Worm (Caenorhabditis elegans) whole organism, young adult: ENCODE measurements around the gene snpc-1.1.

Experiments used
- B0035.1 ChIP-seq: sonication (generic microtip); optimal IDR thresholded peaks from 2 replicates; lab custom pipeline; 2016; ENCODE audit warnings: missing genetic modification characterization, mild to moderate bottlenecking, missing compliant biosample characterization, missing genotype, missing genetic modification reagents
- B0336.3 ChIP-seq: fragments of 200-800 bp; sonication (Bioruptor generic); IDR thresholded peaks from 2 replicates; pipeline ENCODE4 v1.3.6; 2022; ENCODE audit warnings: missing genetic modification characterization, missing compliant biosample characterization
- F23B12.7 ChIP-seq: sonication (generic microtip); optimal IDR thresholded peaks from 2 replicates; lab custom pipeline; 2017; ENCODE audit warnings: missing genetic modification characterization, mild to moderate bottlenecking, missing compliant biosample characterization, antibody characterized with exemption, moderate library complexity; ENCODE audit not compliant: insufficient read depth
- F37B4.10 ChIP-seq: fragments of 200-800 bp; sonication (Bioruptor generic); IDR thresholded peaks from 2 replicates; pipeline ENCODE4 v1.3.6; 2022; ENCODE audit warnings: missing genetic modification characterization, missing compliant biosample characterization
- F57C9.4 ChIP-seq: sonication (generic microtip); optimal IDR thresholded peaks from 2 replicates; lab custom pipeline; 2017; ENCODE audit warnings: mild to moderate bottlenecking, missing genetic modification characterization, missing compliant biosample characterization
- K12H6.12 ChIP-seq: fragments of 200-800 bp; sonication (Bioruptor generic); optimal IDR thresholded peaks from 2 replicates; lab custom pipeline; 2018; ENCODE audit warnings: mild to moderate bottlenecking, missing genetic modification characterization, missing compliant biosample characterization
- T26A5.8 ChIP-seq: sonication (generic microtip); optimal IDR thresholded peaks from 2 replicates; lab custom pipeline; 2016; ENCODE audit warnings: missing genetic modification characterization, missing compliant biosample characterization
- Y53F4B.3 ChIP-seq: fragments of 200-800 bp; sonication (Bioruptor generic); IDR thresholded peaks from 2 replicates; pipeline ENCODE4 v1.3.6; 2022; ENCODE audit warnings: missing genetic modification reagents, missing genetic modification characterization, missing compliant biosample characterization
- Y67H2A.10 ChIP-seq: fragments of 200-800 bp; sonication (Bioruptor generic); conservative IDR thresholded peaks from 2 replicates; pipeline ENCODE4 v1.3.6; 2022; ENCODE audit warnings: missing genetic modification reagents, missing genetic modification characterization, missing compliant biosample characterization
- Y95B8A.8 ChIP-seq: fragments of 200-800 bp; sonication (Bioruptor generic); IDR thresholded peaks from 2 replicates; pipeline ENCODE4 v1.3.6; 2022; ENCODE audit warnings: missing genetic modification reagents, missing genetic modification characterization, missing compliant biosample characterization
- akir-1 ChIP-seq: fragments of 200-800 bp; sonication (Bioruptor generic); optimal IDR thresholded peaks from 2 replicates; lab custom pipeline; 2018; ENCODE audit warnings: mild to moderate bottlenecking, missing genetic modification characterization, moderate library complexity, missing compliant biosample characterization
- ama-1 ChIP-seq, 3 experiments: fragments of 150-350 bp in 1 of 3; sonication (generic microtip) in 2 of 3; optimal IDR thresholded peaks; 2 replicates each; lab custom pipeline; 2014 to 2018; ENCODE audit warnings: missing biosample characterization in 2 of 3, missing genetic modification characterization in 2 of 3, missing genetic modification reagents in 2 of 3
- athp-1 ChIP-seq: sonication (generic microtip); optimal IDR thresholded peaks from 2 replicates; lab custom pipeline; 2017; ENCODE audit warnings: mild to moderate bottlenecking, missing genetic modification characterization, missing compliant biosample characterization
- attf-3 ChIP-seq: fragments of 200-800 bp; sonication (Bioruptor generic); conservative IDR thresholded peaks from 2 replicates; pipeline ENCODE4 v1.3.6; 2022; ENCODE audit warnings: missing genetic modification reagents, missing genetic modification characterization, missing compliant biosample characterization
- attf-6 ChIP-seq: fragments of 200-800 bp; sonication (Bioruptor generic); IDR thresholded peaks from 2 replicates; pipeline ENCODE4 v1.3.6; 2022; ENCODE audit warnings: missing genetic modification reagents, missing genetic modification characterization, missing compliant biosample characterization
- bed-1 ChIP-seq: fragments of 200-800 bp; sonication (Bioruptor generic); IDR thresholded peaks from 2 replicates; pipeline ENCODE4 v1.3.6; 2022; ENCODE audit warnings: missing genetic modification reagents, missing genetic modification characterization, missing compliant biosample characterization
- cebp-1 ChIP-seq, 2 experiments: fragments of 200-800 bp in 1 of 2; sonication (Bioruptor generic) in 1 of 2; sonication (generic microtip) in 1 of 2; IDR thresholded peaks in 1 of 2; optimal IDR thresholded peaks in 1 of 2; 2 replicates each; pipeline versions ENCODE4 v1.3.6 to Lab custom; 2017 to 2022; ENCODE audit warnings: missing compliant biosample characterization in 2 of 2, missing genetic modification characterization in 2 of 2, mild to moderate bottlenecking in 1 of 2, missing genetic modification reagents in 1 of 2, moderate library complexity in 1 of 2
- ceh-40 ChIP-seq: fragments of 200-800 bp; sonication (Bioruptor generic); IDR thresholded peaks from 2 replicates; pipeline ENCODE4 v1.3.6; 2022; ENCODE audit warnings: missing genetic modification characterization, missing compliant biosample characterization
- ceh-91 ChIP-seq: fragments of 200-800 bp; sonication (Bioruptor generic); IDR thresholded peaks from 2 replicates; pipeline ENCODE4 v1.3.6; 2022; ENCODE audit warnings: missing genetic modification reagents, missing genetic modification characterization, missing compliant biosample characterization
- chd-7 ChIP-seq: sonication (generic microtip); optimal IDR thresholded peaks from 2 replicates; lab custom pipeline; 2016; ENCODE audit warnings: mild to moderate bottlenecking, missing genetic modification characterization, moderate library complexity, missing compliant biosample characterization
- dpl-1 ChIP-seq: fragments of 150-350 bp; optimal IDR thresholded peaks from 2 replicates; lab custom pipeline; 2014; ENCODE audit warnings: missing biosample characterization, missing genetic modification reagents, missing genetic modification characterization
- efl-1 ChIP-seq: fragments of 150-350 bp; optimal IDR thresholded peaks from 2 replicates; lab custom pipeline; 2014; ENCODE audit warnings: missing biosample characterization, missing genetic modification reagents, missing genetic modification characterization
- egl-44 ChIP-seq: fragments of 200-800 bp; sonication (Bioruptor generic); IDR thresholded peaks from 2 replicates; pipeline ENCODE4 v1.3.6; 2022; ENCODE audit warnings: missing genetic modification reagents, missing genetic modification characterization, missing compliant biosample characterization
- egrh-3 ChIP-seq: fragments of 200-800 bp; sonication (Bioruptor generic); IDR thresholded peaks from 2 replicates; pipeline ENCODE4 v1.3.6; 2022; ENCODE audit warnings: missing genetic modification reagents, missing genetic modification characterization, missing compliant biosample characterization
- hrde-1 ChIP-seq: sonication (generic microtip); optimal IDR thresholded peaks from 2 replicates; lab custom pipeline; 2016; ENCODE audit warnings: missing genetic modification characterization, mild to moderate bottlenecking, missing compliant biosample characterization, moderate library complexity, missing genotype, missing genetic modification reagents, borderline replicate concordance
- let-607 ChIP-seq, 2 experiments: fragments of 200-800 bp in 1 of 2; sonication (Bioruptor generic) in 1 of 2; sonication (generic microtip) in 1 of 2; optimal IDR thresholded peaks; 2 replicates each; lab custom pipeline; 2016 to 2018; ENCODE audit warnings: mild to moderate bottlenecking in 2 of 2, missing compliant biosample characterization in 2 of 2, missing genetic modification characterization in 2 of 2, moderate library complexity in 2 of 2, missing genotype in 1 of 2
- lsl-1 ChIP-seq: fragments of 200-800 bp; sonication (Bioruptor generic); optimal IDR thresholded peaks from 2 replicates; lab custom pipeline; 2018; ENCODE audit warnings: mild to moderate bottlenecking, missing genetic modification characterization, moderate library complexity, missing compliant biosample characterization
- madf-6 ChIP-seq: fragments of 200-800 bp; sonication (Bioruptor generic); IDR thresholded peaks from 2 replicates; pipeline ENCODE4 v1.3.6; 2022; ENCODE audit warnings: missing genetic modification reagents, missing genetic modification characterization, missing compliant biosample characterization
- madf-8 ChIP-seq: fragments of 200-800 bp; sonication (Bioruptor generic); conservative IDR thresholded peaks from 2 replicates; pipeline ENCODE4 v1.3.6; 2022; ENCODE audit warnings: missing genetic modification reagents, missing genetic modification characterization, missing compliant biosample characterization
- mes-4 ChIP-seq: sonication (generic microtip); optimal IDR thresholded peaks from 2 replicates; lab custom pipeline; 2016; ENCODE audit warnings: missing genotype, missing genetic modification characterization, missing compliant biosample characterization
- nfyb-1 ChIP-seq: fragments of 200-800 bp; sonication (Bioruptor generic); IDR thresholded peaks from 2 replicates; pipeline ENCODE4 v1.3.6; 2022; ENCODE audit warnings: missing genetic modification reagents, missing genetic modification characterization, missing compliant biosample characterization
- nhr-90 ChIP-seq: sonication (generic microtip); optimal IDR thresholded peaks from 2 replicates; lab custom pipeline; 2016; ENCODE audit warnings: missing genotype, mild to moderate bottlenecking, missing genetic modification characterization, missing compliant biosample characterization
- repo-1 ChIP-seq: sonication (generic microtip); optimal IDR thresholded peaks from 2 replicates; lab custom pipeline; 2017; ENCODE audit warnings: mild to moderate bottlenecking, missing genetic modification characterization, missing compliant biosample characterization
- rpc-1 ChIP-seq, 2 experiments: fragments of 150-350 bp in 1 of 2; sonication (generic microtip) in 1 of 2; optimal IDR thresholded peaks; 2 replicates each; lab custom pipeline; 2014 to 2018; ENCODE audit warnings: missing biosample characterization in 1 of 2, missing genetic modification characterization in 1 of 2, missing genetic modification reagents in 1 of 2, missing genotype in 1 of 2
- snpc-1.1 ChIP-seq: sonication (generic microtip); optimal IDR thresholded peaks from 2 replicates; lab custom pipeline; 2017; ENCODE audit warnings: missing genetic modification characterization, mild to moderate bottlenecking, missing compliant biosample characterization, antibody characterized with exemption, moderate library complexity, missing genotype, missing genetic modification reagents; ENCODE audit not compliant: insufficient read depth
- snpc-1.3 ChIP-seq: sonication (generic microtip); optimal IDR thresholded peaks from 2 replicates; lab custom pipeline; 2017; ENCODE audit warnings: missing genetic modification characterization, mild to moderate bottlenecking, missing compliant biosample characterization, antibody characterized with exemption, moderate library complexity, missing genotype, missing genetic modification reagents; ENCODE audit not compliant: insufficient read depth
- tbx-9 ChIP-seq: sonication (generic microtip); optimal IDR thresholded peaks from 2 replicates; lab custom pipeline; 2016; ENCODE audit warnings: borderline replicate concordance, missing genetic modification characterization, inconsistent platforms, missing compliant biosample characterization
- xnd-1 ChIP-seq: sonication (generic microtip); optimal IDR thresholded peaks from 2 replicates; lab custom pipeline; 2016; ENCODE audit warnings: missing genotype, missing genetic modification reagents, missing genetic modification characterization, missing compliant biosample characterization
- zim-3 ChIP-seq: sonication (generic microtip); optimal IDR thresholded peaks from 2 replicates; lab custom pipeline; 2017; ENCODE audit warnings: mild to moderate bottlenecking, missing genetic modification characterization, moderate library complexity, missing compliant biosample characterization
- ztf-22 ChIP-seq: fragments of 200-800 bp; sonication (Bioruptor generic); optimal IDR thresholded peaks from 2 replicates; lab custom pipeline; 2018; ENCODE audit warnings: mild to moderate bottlenecking, missing genetic modification characterization, moderate library complexity, missing compliant biosample characterization
- ztf-3 ChIP-seq: fragments of 200-800 bp; sonication (Bioruptor generic); optimal IDR thresholded peaks from 2 replicates; lab custom pipeline; 2018; ENCODE audit warnings: mild to moderate bottlenecking, missing genetic modification characterization, missing compliant biosample characterization
- ztf-6 ChIP-seq: fragments of 200-800 bp; sonication (Bioruptor generic); IDR thresholded peaks from 2 replicates; pipeline ENCODE4 v1.3.6; 2022; ENCODE audit warnings: missing genetic modification reagents, missing genetic modification characterization, missing compliant biosample characterization

snpc-1.1 gene

ce11 chrII:7790324-7790898 lies 9.3 kb upstream of the snpc-1.1 start, which contains the start of gene srlf-1 (continued):
- TF ChIP-seq dpl-1 (GFP tag; lab: Kevin White, UChicago), result no peak
- no peak for TF ChIP-seq Y67H2A.10
- TF ChIP-seq B0336.3 (GFP tag; lab: Robert Waterston, UW), result no peak
- no peak for TF ChIP-seq F23B12.7
- no peak for TF ChIP-seq attf-3 (GFP tag; lab: Robert Waterston, UW)
- TF ChIP-seq athp-1 (tag; lab: Kevin White, UChicago), result no peak
- no peak for TF ChIP-seq ztf-3 (GFP tag; lab: Kevin White, UChicago)
- TF ChIP-seq akir-1, result no peak
- no peak for TF ChIP-seq K12H6.12
- TF ChIP-seq Y95B8A.8 (GFP tag; lab: Robert Waterston, UW), result no peak
- TF ChIP-seq mes-4 (tag; lab: Kevin White, UChicago), result no peak
- no peak for TF ChIP-seq ceh-91 (GFP tag; lab: Robert Waterston, UW)
- TF ChIP-seq hrde-1 (tag; lab: Kevin White, UChicago), result no peak
- no peak for TF ChIP-seq cebp-1 (GFP tag; IDR thresholded peaks at IDR 0.05; lab: Robert Waterston, UW)
- TF ChIP-seq cebp-1 (tag; optimal IDR thresholded peaks at IDR 0.05; lab: Kevin White, UChicago), result no peak
- TF ChIP-seq B0035.1 (tag; lab: Kevin White, UChicago), result no peak
- no peak for TF ChIP-seq nhr-90 (tag; lab: Kevin White, UChicago)
- TF ChIP-seq ama-1 (optimal IDR thresholded peaks at IDR 0.05; lab: Kevin White, UChicago), result peak; percentile 43
- no peak for TF ChIP-seq ama-1 (GFP tag; optimal IDR thresholded peaks at IDR 0.05; lab: Kevin White, UChicago)
- no peak for TF ChIP-seq snpc-1.3 (tag; lab: Kevin White, UChicago)
- TF ChIP-seq F37B4.10, result 0 out of 2 replicates have a peak, but pooled peaks have one; percentile 18

- no peak for TF ChIP-seq bed-1 (GFP tag; lab: Robert Waterston, UW)
- TF ChIP-seq Y53F4B.3 (GFP tag; lab: Robert Waterston, UW), result no peak
- TF ChIP-seq lsl-1 (GFP tag; lab: Kevin White, UChicago), result no peak
- no peak for TF ChIP-seq ceh-40 (GFP tag; lab: Robert Waterston, UW)
- TF ChIP-seq K12H6.12, result no peak
- no peak for TF ChIP-seq xnd-1 (tag; lab: Kevin White, UChicago)
- no peak for TF ChIP-seq B0035.1 (tag; lab: Kevin White, UChicago)
- no peak for TF ChIP-seq ama-1 (optimal IDR thresholded peaks at IDR 0.05; lab: Kevin White, UChicago)
- no peak for TF ChIP-seq ama-1 (GFP tag; optimal IDR thresholded peaks at IDR 0.05; lab: Kevin White, UChicago)
- TF ChIP-seq let-607 (tag; optimal IDR thresholded peaks at IDR 0.05; lab: Kevin White, UChicago), result no peak
- no peak for TF ChIP-seq rpc-1 (optimal IDR thresholded peaks at IDR 0.05; lab: Kevin White, UChicago)
- TF ChIP-seq rpc-1 (tag; optimal IDR thresholded peaks at IDR 0.05; lab: Kevin White, UChicago), result no peak
- no peak for TF ChIP-seq nfyb-1
- TF ChIP-seq zim-3, result no peak
- no peak for TF ChIP-seq repo-1
- no peak for TF ChIP-seq chd-7 (tag; lab: Kevin White, UChicago)
Measured at ce11 chrII:7789605-7790004, 8.5 kb upstream of the snpc-1.1 start.

- TF ChIP-seq dpl-1 (GFP tag; lab: Kevin White, UChicago) (peak; percentile 27), snpc-1.1 (tag; lab: Kevin White, UChicago) (no peak), egrh-3 (GFP tag; lab: Robert Waterston, UW) (no peak), bed-1 (GFP tag; lab: Robert Waterston, UW) (no peak), efl-1 (GFP tag; lab: Kevin White, UChicago) (peak; percentile 63), madf-6 (peak; percentile 42; the same call in 1 of the 2 replicates), tbx-9 (tag; lab: Kevin White, UChicago) (no peak), hrde-1 (tag; lab: Kevin White, UChicago) (no peak), attf-6 (no peak), T26A5.8 (tag; lab: Kevin White, UChicago) (no peak), madf-8 (GFP tag; lab: Robert Waterston, UW) (peak; percentile 13; the same call in 1 of the 2 replicates), F57C9.4 (tag; lab: Kevin White, UChicago) (no peak), ztf-22 (GFP tag; lab: Kevin White, UChicago) (no peak), egl-44 (GFP tag; lab: Robert Waterston, UW) (no peak), ztf-6 (GFP tag; lab: Robert Waterston, UW) (no peak), Y67H2A.10 (no peak), Y53F4B.3 (GFP tag; lab: Robert Waterston, UW) (no peak)
Measured at ce11 chrII:7783467-7783959, 2.4 kb upstream of the snpc-1.1 start, which contains the start of gene skr-17. skr-17 (plus strand) TSS chrII:7783517.
